Worm (Caenorhabditis elegans) whole organism, mixed stage, embryonic: ENCODE data around the gene F26D11.1.

Source experiments
- lin-32 ChIP-seq: fragments of 200-800 bp; sonication (Bioruptor generic); optimal IDR thresholded peaks from 2 replicates; lab custom pipeline; 2018; ENCODE audit warnings: mild to moderate bottlenecking, missing genetic modification characterization, missing compliant biosample characterization
- snpc-4 ChIP-seq: fragments of 150-350 bp; optimal IDR thresholded peaks from 2 replicates; lab custom pipeline; 2014; ENCODE audit warnings: missing biosample characterization, missing genetic modification characterization
- tbx-8 ChIP-seq: fragments of 200-800 bp; sonication (Bioruptor generic); optimal IDR thresholded peaks from 2 replicates; lab custom pipeline; 2018; ENCODE audit warnings: mild to moderate bottlenecking, missing genetic modification characterization, moderate library complexity, missing compliant biosample characterization
- unc-62 ChIP-seq: fragments of 150-350 bp; optimal IDR thresholded peaks from 2 replicates; lab custom pipeline; 2014; ENCODE audit warnings: missing biosample characterization, missing genetic modification reagents, missing genetic modification characterization

- no peak for TF ChIP-seq tbx-8 (GFP tag; lab: Kevin White, UChicago)
- no peak for TF ChIP-seq snpc-4 (tag; lab: Kevin White, UChicago)
- no peak for TF ChIP-seq lin-32 (GFP tag; lab: Kevin White, UChicago)
- no peak for TF ChIP-seq unc-62 (GFP tag; lab: Kevin White, UChicago)
Observed at ce11 chrV:8019783-8020182, 38.4 kb downstream of the F26D11.1 start.
